Fruit fly (Drosophila melanogaster) whole organism, embryonic: ENCODE data around the gene kraken.

Experiments used
- B-H1 ChIP-seq: fragments of 200-800 bp; sonication (Bioruptor generic); IDR thresholded peaks from 3 replicates; pipeline ENCODE4 v1.3.6; 2022; ENCODE audit warnings: missing biosample characterization, missing genetic modification characterization
- B-H2 ChIP-seq: fragments of 200-800 bp; sonication (Bioruptor generic); optimal IDR thresholded peaks from 2 replicates; lab custom pipeline; 2018; ENCODE audit warnings: missing biosample characterization, mild to moderate bottlenecking, missing genetic modification characterization
- CG10147 ChIP-seq: fragments of 200-800 bp; sonication (Bioruptor generic); optimal IDR thresholded peaks from 2 replicates; lab custom pipeline; 2019; ENCODE audit warnings: missing biosample characterization, mild to moderate bottlenecking, missing genetic modification characterization, moderate library complexity
- CG10267 ChIP-seq: fragments of 200-800 bp; sonication (Bioruptor generic); optimal IDR thresholded peaks from 2 replicates; lab custom pipeline; 2018; ENCODE audit warnings: missing biosample characterization, mild to moderate bottlenecking, missing genetic modification characterization, moderate library complexity
- CG10321 ChIP-seq: fragments of 200-800 bp; sonication (Bioruptor generic); IDR thresholded peaks from 2 replicates; pipeline ENCODE4 v1.3.6; 2022; ENCODE audit warnings: missing biosample characterization, missing genetic modification characterization
- CG10565 ChIP-seq: fragments of 200-800 bp; sonication (Bioruptor generic); optimal IDR thresholded peaks from 3 replicates; lab custom pipeline; 2016; ENCODE audit warnings: missing biosample characterization, mild to moderate bottlenecking, missing genetic modification characterization
- CG11093 ChIP-seq: fragments of 200-800 bp; sonication (Bioruptor generic); IDR thresholded peaks from 3 replicates; pipeline ENCODE4 v1.3.6; 2022; ENCODE audit warnings: missing biosample characterization, missing genetic modification characterization
- CG11723 ChIP-seq: fragments of 200-800 bp; sonication (Bioruptor generic); optimal IDR thresholded peaks from 2 replicates; lab custom pipeline; 2017; ENCODE audit warnings: missing biosample characterization, mild to moderate bottlenecking, missing genetic modification characterization
- CG14965 ChIP-seq: fragments of 200-800 bp; sonication (Bioruptor generic); optimal IDR thresholded peaks from 2 replicates; lab custom pipeline; 2016; ENCODE audit warnings: missing biosample characterization, missing genetic modification characterization, borderline replicate concordance
- CG1792 ChIP-seq: fragments of 200-800 bp; sonication (Bioruptor generic); optimal IDR thresholded peaks from 2 replicates; lab custom pipeline; 2016; ENCODE audit warnings: missing biosample characterization, missing genetic modification characterization
- CG32532 ChIP-seq: fragments of 200-800 bp; sonication (Bioruptor generic); IDR thresholded peaks from 2 replicates; pipeline ENCODE4 v1.3.6; 2022; ENCODE audit warnings: missing biosample characterization, missing genetic modification characterization
- CG4404 ChIP-seq: fragments of 200-800 bp; sonication (Bioruptor generic); IDR thresholded peaks from 2 replicates; pipeline ENCODE4 v1.3.6; 2022; ENCODE audit warnings: missing biosample characterization, missing genetic modification characterization
- CG4730 ChIP-seq: fragments of 200-800 bp; sonication (Bioruptor generic); IDR thresholded peaks from 2 replicates; pipeline ENCODE4 v1.3.6; 2022; ENCODE audit warnings: missing biosample characterization, missing genetic modification characterization
- CG5245 ChIP-seq: fragments of 200-800 bp; sonication (Bioruptor generic); optimal IDR thresholded peaks from 3 replicates; lab custom pipeline; 2016; ENCODE audit warnings: missing biosample characterization, missing genetic modification characterization
- CG8478 ChIP-seq: fragments of >200 bp; optimal IDR thresholded peaks from 2 replicates; lab custom pipeline; 2018
- CG8944 ChIP-seq: fragments of 200-800 bp; sonication (Bioruptor generic); optimal IDR thresholded peaks from 3 replicates; lab custom pipeline; 2016; ENCODE audit warnings: missing biosample characterization, missing genetic modification characterization
- CG9609 ChIP-seq: fragments of 200-800 bp; sonication (Bioruptor generic); optimal IDR thresholded peaks from 3 replicates; lab custom pipeline; 2016; ENCODE audit warnings: missing biosample characterization, missing genetic modification characterization
- Chrac-16 ChIP-seq: fragments of 200-800 bp; sonication (Bioruptor generic); optimal IDR thresholded peaks from 3 replicates; lab custom pipeline; 2016; ENCODE audit warnings: missing biosample characterization, missing genetic modification characterization
- Dfd ChIP-seq, 2 experiments: fragments of >200 bp; optimal IDR thresholded peaks; 2 replicates each; lab custom pipeline; 2017; ENCODE audit warnings: missing biosample characterization in 2 of 2, missing genetic modification characterization in 2 of 2
- GATAe ChIP-seq: fragments of 200-800 bp; sonication (Bioruptor generic); conservative IDR thresholded peaks from 2 replicates; pipeline ENCODE4 v1.3.6; 2022; ENCODE audit warnings: missing biosample characterization, missing genetic modification characterization
- Hmr ChIP-seq: fragments of 200-800 bp; sonication (Bioruptor generic); optimal IDR thresholded peaks from 3 replicates; lab custom pipeline; 2017; ENCODE audit warnings: mild to moderate bottlenecking, missing biosample characterization, missing genetic modification reagents, missing genetic modification characterization
- Hsf ChIP-seq: fragments of 200-800 bp; sonication (Bioruptor generic); optimal IDR thresholded peaks from 3 replicates; lab custom pipeline; 2016; ENCODE audit warnings: missing biosample characterization, missing genetic modification characterization
- Lpt ChIP-seq: fragments of >200 bp; optimal IDR thresholded peaks from 2 replicates; lab custom pipeline; 2018; ENCODE audit warnings: missing biosample characterization, missing genetic modification characterization
- NK7.1 ChIP-seq: fragments of 200-800 bp; sonication (Bioruptor generic); optimal IDR thresholded peaks from 3 replicates; lab custom pipeline; 2016; ENCODE audit warnings: missing biosample characterization, missing genetic modification characterization
- NfI ChIP-seq: fragments of 200-800 bp; sonication (Bioruptor generic); optimal IDR thresholded peaks from 3 replicates; lab custom pipeline; 2018; ENCODE audit warnings: missing biosample characterization, mild to moderate bottlenecking, missing genetic modification characterization, moderate library complexity
- Rfx ChIP-seq: fragments of 200-800 bp; sonication (Bioruptor generic); IDR thresholded peaks from 2 replicates; pipeline ENCODE4 v1.3.6; 2022; ENCODE audit warnings: missing biosample characterization, missing genetic modification characterization
- Six4 ChIP-seq: fragments of 200-800 bp; sonication (Bioruptor generic); optimal IDR thresholded peaks from 2 replicates; lab custom pipeline; 2016; ENCODE audit warnings: missing biosample characterization, missing genetic modification characterization
- Sox100B ChIP-seq: fragments of 200-800 bp; sonication (Bioruptor generic); optimal IDR thresholded peaks from 3 replicates; lab custom pipeline; 2018; ENCODE audit warnings: missing biosample characterization, mild to moderate bottlenecking, missing genetic modification characterization
- Sry-β ChIP-seq: fragments of 200-800 bp; sonication (Bioruptor generic); optimal IDR thresholded peaks from 2 replicates; lab custom pipeline; 2018; ENCODE audit warnings: missing biosample characterization, mild to moderate bottlenecking, missing genetic modification characterization, moderate library complexity
- aop ChIP-seq: fragments of 200-800 bp; sonication (Bioruptor generic); IDR thresholded peaks from 2 replicates; pipeline ENCODE4 v1.3.6; 2022; ENCODE audit warnings: missing biosample characterization, missing genetic modification characterization
- ash1 ChIP-seq: fragments of 200-800 bp; sonication (Bioruptor generic); optimal IDR thresholded peaks from 2 replicates; lab custom pipeline; 2018; ENCODE audit warnings: missing biosample characterization, mild to moderate bottlenecking, missing genetic modification characterization
- disco-r ChIP-seq: fragments of 200-800 bp; sonication (Bioruptor generic); optimal IDR thresholded peaks from 2 replicates; lab custom pipeline; 2016; ENCODE audit warnings: missing biosample characterization, missing genetic modification characterization
- ftz-f1 ChIP-seq: fragments of 200-800 bp; sonication (Bioruptor generic); optimal IDR thresholded peaks from 2 replicates; lab custom pipeline; 2016; ENCODE audit warnings: missing biosample characterization, missing genetic modification characterization
- gfzf ChIP-seq: fragments of 200-800 bp; sonication (Bioruptor generic); optimal IDR thresholded peaks from 2 replicates; lab custom pipeline; 2016; ENCODE audit warnings: missing biosample characterization, mild to moderate bottlenecking, missing genetic modification characterization, moderate library complexity
- inv ChIP-seq: fragments of 200-800 bp; sonication (Bioruptor generic); IDR thresholded peaks from 2 replicates; pipeline ENCODE4 v1.3.6; 2022; ENCODE audit warnings: missing biosample characterization, missing genetic modification characterization; ENCODE audit not compliant: partially characterized antibody
- lbe ChIP-seq: fragments of 200-800 bp; sonication (Bioruptor generic); optimal IDR thresholded peaks from 2 replicates; lab custom pipeline; 2016; ENCODE audit warnings: missing biosample characterization, mild to moderate bottlenecking, missing genetic modification characterization
- maf-S ChIP-seq: fragments of 200-800 bp; sonication (Bioruptor generic); optimal IDR thresholded peaks from 2 replicates; lab custom pipeline; 2016; ENCODE audit warnings: missing biosample characterization, missing genetic modification characterization
- pita ChIP-seq: fragments of 200-800 bp; sonication (Bioruptor generic); optimal IDR thresholded peaks from 2 replicates; lab custom pipeline; 2017; ENCODE audit warnings: missing biosample characterization, mild to moderate bottlenecking, missing genetic modification characterization
- psq ChIP-seq: fragments of 200-800 bp; sonication (Bioruptor generic); optimal IDR thresholded peaks from 2 replicates; lab custom pipeline; 2017; ENCODE audit warnings: missing biosample characterization, missing genetic modification characterization
- ranshi ChIP-seq: fragments of 200-800 bp; sonication (Bioruptor generic); IDR thresholded peaks from 2 replicates; pipeline ENCODE4 v1.3.6; 2022; ENCODE audit warnings: missing biosample characterization, missing genetic modification characterization
- sc ChIP-seq, 3 experiments: fragments of >200 bp in 2 of 3; fragments of 200-800 bp in 1 of 3; sonication (Bioruptor generic) in 1 of 3; optimal IDR thresholded peaks; 2 replicates in 2 of 3; 3 replicates in 1 of 3; lab custom pipeline; 2017; ENCODE audit warnings: mild to moderate bottlenecking in 1 of 3, missing biosample characterization in 1 of 3, missing genetic modification characterization in 1 of 3, missing genetic modification reagents in 1 of 3
- schlank ChIP-seq: fragments of 200-800 bp; sonication (Bioruptor generic); optimal IDR thresholded peaks from 2 replicates; lab custom pipeline; 2018; ENCODE audit warnings: missing biosample characterization, mild to moderate bottlenecking, missing genetic modification characterization
- so ChIP-seq: fragments of 200-800 bp; sonication (Bioruptor generic); IDR thresholded peaks from 3 replicates; pipeline ENCODE4 v1.3.6; 2022; ENCODE audit warnings: missing biosample characterization, missing genetic modification characterization
- sob ChIP-seq: fragments of 200-800 bp; sonication (Bioruptor generic); IDR thresholded peaks from 2 replicates; pipeline ENCODE4 v1.3.6; 2022; ENCODE audit warnings: missing biosample characterization, missing genetic modification characterization
- sr ChIP-seq: fragments of 200-800 bp; sonication (Bioruptor generic); IDR thresholded peaks from 3 replicates; pipeline ENCODE4 v1.3.6; 2022; ENCODE audit warnings: missing biosample characterization, missing genetic modification characterization
- tap ChIP-seq: fragments of 200-800 bp; optimal IDR thresholded peaks from 3 replicates; lab custom pipeline; 2019; ENCODE audit warnings: missing biosample characterization, mild to moderate bottlenecking, missing genetic modification characterization, moderate library complexity
- tll ChIP-seq, 2 experiments: fragments of 200-800 bp in 1 of 2; fragments of >200 bp in 1 of 2; sonication (Bioruptor generic) in 1 of 2; optimal IDR thresholded peaks; 2 replicates each; lab custom pipeline; 2017 to 2019; ENCODE audit warnings: missing biosample characterization in 2 of 2, missing genetic modification characterization in 2 of 2, mild to moderate bottlenecking in 1 of 2, moderate library complexity in 1 of 2
- trem ChIP-seq: fragments of 200-800 bp; optimal IDR thresholded peaks from 3 replicates; lab custom pipeline; 2019; ENCODE audit warnings: missing biosample characterization, mild to moderate bottlenecking, missing genetic modification characterization, moderate library complexity
- wek ChIP-seq: fragments of 200-800 bp; sonication (Bioruptor generic); optimal IDR thresholded peaks from 3 replicates; lab custom pipeline; 2018; ENCODE audit warnings: missing biosample characterization, mild to moderate bottlenecking, missing genetic modification characterization, moderate library complexity
- yki ChIP-seq: fragments of >200 bp; optimal IDR thresholded peaks from 3 replicates; lab custom pipeline; 2018
- zen2 ChIP-seq: fragments of 200-800 bp; sonication (Bioruptor generic); IDR thresholded peaks from 3 replicates; pipeline ENCODE4 v1.3.6; 2022; ENCODE audit warnings: missing biosample characterization, missing genetic modification characterization; ENCODE audit not compliant: partially characterized antibody

kraken gene

DNA sequence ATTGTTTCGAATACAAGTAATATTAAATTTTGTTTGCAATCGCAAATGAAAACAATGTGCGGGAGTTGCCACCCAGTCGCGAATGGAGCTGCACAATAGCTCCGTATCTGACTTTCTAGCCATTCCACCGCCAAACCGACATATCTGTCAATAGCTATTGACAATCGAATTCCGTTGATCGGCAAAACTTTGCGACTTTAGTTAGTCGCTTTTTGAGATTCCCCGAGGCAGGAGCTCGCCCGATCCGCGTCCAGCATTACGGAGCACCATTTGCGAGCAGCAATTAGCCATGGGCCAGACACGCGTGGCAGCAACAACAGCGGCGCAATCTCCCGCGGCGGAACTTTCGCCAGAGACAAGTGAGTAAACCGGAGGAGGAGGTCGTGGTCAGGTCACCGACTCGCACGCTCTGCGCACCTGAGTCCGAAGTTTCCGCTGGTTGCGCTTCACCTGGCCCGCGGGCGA is at the start of gene kraken, which contains the start of gene CG4291 (continued):
- TF ChIP-seq CG4404 (GFP tag; lab: Robert Waterston, UW) (peak; percentile 14; the same call in 1 of the 2 replicates), lbe (GFP tag; lab: Kevin White, UChicago) (peak; percentile 9), yki (lab: Kevin White, UChicago) (no peak), maf-S (GFP tag; lab: Kevin White, UChicago) (peak; percentile 53), NK7.1 (GFP tag; lab: Kevin White, UChicago) (no peak), NfI (GFP tag; lab: Kevin White, UChicago) (peak; percentile 70), Sox100B (GFP tag; lab: Kevin White, UChicago) (no peak), B-H2 (peak; percentile 85), ftz-f1 (GFP tag; lab: Kevin White, UChicago) (peak; percentile 57), CG5245 (GFP tag; lab: Kevin White, UChicago) (no peak), schlank (tag; lab: Kevin White, UChicago) (peak; percentile 26), CG4730 (GFP tag; lab: Robert Waterston, UW) (peak; percentile 34), tap (peak; percentile 51), CG32532 (peak; percentile 78), pita (GFP tag; lab: Kevin White, UChicago) (no peak), CG10565 (GFP tag; lab: Kevin White, UChicago) (no peak), gfzf (peak; percentile 30), sob (GFP tag; lab: Robert Waterston, UW) (peak; percentile 60), CG11723 (GFP tag; lab: Kevin White, UChicago) (peak; percentile 30), Six4 (GFP tag; lab: Kevin White, UChicago) (no peak), Rfx (peak; percentile 89), Dfd (GFP tag; optimal IDR thresholded peaks at IDR 0.05; lab: Kevin White, UChicago) (no peak), CG8944 (peak; percentile 43), CG14965 (GFP tag; lab: Kevin White, UChicago) (no peak), trem (tag; lab: Kevin White, UChicago) (peak; percentile 64), Hmr (peak; percentile 72), tll (GFP tag; optimal IDR thresholded peaks at IDR 0.05; lab: Kevin White, UChicago) (no peak), CG1792 (GFP tag; lab: Kevin White, UChicago) (peak; percentile 31), zen2 (GFP tag; lab: Robert Waterston, UW) (no peak), wek (no peak), psq (GFP tag; lab: Kevin White, UChicago) (no peak), Lpt (GFP tag; lab: Kevin White, UChicago) (no peak), ranshi (GFP tag; lab: Robert Waterston, UW) (peak; percentile 33; the same call in 1 of the 2 replicates), CG9609 (GFP tag; lab: Kevin White, UChicago) (peak; percentile 56), CG11093 (GFP tag; lab: Robert Waterston, UW) (0 out of 3 replicates have a peak, but pooled peaks have one; percentile 19), CG10147 (GFP tag; lab: Kevin White, UChicago) (peak; percentile 32), aop (peak; percentile 62; the same call in 1 of the 2 replicates), CG10321 (peak; percentile 42; the same call in 1 of the 2 replicates), sc (optimal IDR thresholded peaks at IDR 0.05; lab: Kevin White, UChicago) (no peak), sc (GFP tag; optimal IDR thresholded peaks at IDR 0.05; lab: Kevin White, UChicago) (no peak), disco-r (GFP tag; lab: Kevin White, UChicago) (no peak), sr (GFP tag; lab: Robert Waterston, UW) (no peak), Hsf (GFP tag; lab: Kevin White, UChicago) (peak; percentile 40), Chrac-16 (GFP tag; lab: Kevin White, UChicago) (peak; percentile 31), B-H1 (no peak; the same call in 2 of the 3 replicates), inv (GFP tag; lab: Robert Waterston, UW) (no peak), Sry-β (GFP tag; lab: Kevin White, UChicago) (peak; percentile 99), CG10267 (tag; lab: Kevin White, UChicago) (peak; percentile 16), CG8478 (lab: Kevin White, UChicago) (no peak), GATAe (GFP tag; lab: Robert Waterston, UW) (no peak), so (GFP tag; lab: Robert Waterston, UW) (peak; percentile 50; the same call in 1 of the 3 replicates), ash1 (peak; percentile 14)
